Worm (Caenorhabditis elegans) whole organism, L4 larva: ENCODE data around the gene R160.13.

ENCODE experiments used
- jun-1 ChIP-seq: fragments of 150-350 bp; optimal IDR thresholded peaks from 2 replicates; lab custom pipeline; 2014; ENCODE audit warnings: missing biosample characterization, missing genetic modification reagents, missing genetic modification characterization
- nhr-11 ChIP-seq: fragments of 150-350 bp; optimal IDR thresholded peaks from 2 replicates; lab custom pipeline; 2014; ENCODE audit warnings: missing biosample characterization, missing genetic modification characterization
- nhr-6 ChIP-seq: fragments of 150-350 bp; optimal IDR thresholded peaks from 2 replicates; lab custom pipeline; 2014; ENCODE audit warnings: missing biosample characterization, missing genetic modification characterization
- pha-4 ChIP-seq, 2 experiments: fragments of 150-350 bp in 1 of 2; fragments of 200-800 bp in 1 of 2; sonication (Bioruptor generic) in 1 of 2; IDR thresholded peaks in 1 of 2; optimal IDR thresholded peaks in 1 of 2; 2 replicates each; pipeline versions ENCODE4 v1.3.6 to Lab custom; 2014 to 2022; ENCODE audit warnings: missing genetic modification characterization in 2 of 2, missing genetic modification reagents in 2 of 2, missing biosample characterization in 1 of 2, missing compliant biosample characterization in 1 of 2
- unc-62 ChIP-seq, 3 experiments: fragments of 150-350 bp in 1 of 3; sonication (generic microtip); optimal IDR thresholded peaks in 2 of 3; peaks in 1 of 3; 1 replicate in 1 of 3; 2 replicates in 2 of 3; lab custom pipeline; 2014 to 2017; ENCODE audit warnings: missing biosample characterization in 3 of 3, missing genetic modification characterization in 3 of 3, missing genetic modification reagents in 3 of 3, missing genotype in 1 of 3
- ztf-11 ChIP-seq: fragments of 150-350 bp; optimal IDR thresholded peaks from 2 replicates; lab custom pipeline; 2014; ENCODE audit warnings: missing biosample characterization, missing genetic modification characterization

- TF ChIP-seq nhr-6 (tag; lab: Kevin White, UChicago): no peak
- TF ChIP-seq unc-62 (GFP tag; optimal IDR thresholded peaks at IDR 0.05 in 1 of 2; lab: Kevin White, UChicago): no peak
- TF ChIP-seq unc-62 (tag; optimal IDR thresholded peaks at IDR 0.05; lab: Kevin White, UChicago): no peak
- TF ChIP-seq nhr-11 (tag; lab: Kevin White, UChicago): no peak
- TF ChIP-seq pha-4 (GFP tag; IDR thresholded peaks at IDR 0.05; lab: Robert Waterston, UW): no peak
- TF ChIP-seq pha-4 (tag; optimal IDR thresholded peaks at IDR 0.05; lab: Kevin White, UChicago): no peak
- no peak for TF ChIP-seq jun-1 (tag; lab: Kevin White, UChicago)
- TF ChIP-seq ztf-11: no peak
Observed at ce11 chrX:4364877-4365276, 6.4 kb downstream of the R160.13 start, which contains the start of gene F14H12.8.
